Fruit fly (Drosophila melanogaster) whole organism, embryonic: ENCODE data around the gene CG15625.
A peak's percentile ranks its signal among the peaks of the same experiment; 100 is the strongest.

Experiments
- ATbp ChIP-seq: fragments of 200-800 bp; sonication (Bioruptor generic); optimal IDR thresholded peaks from 2 replicates; lab custom pipeline; 2017; ENCODE audit warnings: missing biosample characterization, mild to moderate bottlenecking, missing genetic modification characterization, missing genetic modification reagents
- Antp ChIP-seq: fragments of 200-800 bp; sonication (Bioruptor generic); optimal IDR thresholded peaks from 3 replicates; lab custom pipeline; 2016; ENCODE audit warnings: missing biosample characterization, missing genetic modification characterization
- Atf-2 ChIP-seq: fragments of 200-800 bp; sonication (Bioruptor generic); optimal IDR thresholded peaks from 2 replicates; lab custom pipeline; 2016; ENCODE audit warnings: missing biosample characterization, missing genetic modification characterization
- Atf3 ChIP-seq: fragments of 200-800 bp; sonication (Bioruptor generic); optimal IDR thresholded peaks from 3 replicates; lab custom pipeline; 2016; ENCODE audit warnings: missing biosample characterization, missing genetic modification characterization
- BEAF-32 ChIP-seq: fragments of 200-800 bp; sonication (Bioruptor generic); optimal IDR thresholded peaks from 3 replicates; lab custom pipeline; 2017; ENCODE audit warnings: missing biosample characterization, missing genetic modification characterization, mild to moderate bottlenecking, moderate library complexity, missing genetic modification reagents
- Bteb2 ChIP-seq: fragments of 200-800 bp; sonication (Bioruptor generic); optimal IDR thresholded peaks from 2 replicates; lab custom pipeline; 2016; ENCODE audit warnings: missing biosample characterization, missing genetic modification characterization
- C15 ChIP-seq: fragments of 200-800 bp; sonication (Bioruptor generic); IDR thresholded peaks from 3 replicates; pipeline ENCODE4 v1.3.6; 2022; ENCODE audit warnings: missing biosample characterization, missing genetic modification characterization
- CG10431 ChIP-seq: fragments of 200-800 bp; sonication (Bioruptor generic); optimal IDR thresholded peaks from 3 replicates; lab custom pipeline; 2018; ENCODE audit warnings: missing biosample characterization, mild to moderate bottlenecking, missing genetic modification characterization
- CG11504 ChIP-seq: fragments of 200-800 bp; sonication (Bioruptor generic); optimal IDR thresholded peaks from 3 replicates; lab custom pipeline; 2019; ENCODE audit warnings: missing biosample characterization, mild to moderate bottlenecking, missing genetic modification characterization, moderate library complexity
- CG12071 ChIP-seq: fragments of 200-800 bp; sonication (Bioruptor generic); optimal IDR thresholded peaks from 3 replicates; lab custom pipeline; 2018; ENCODE audit warnings: missing biosample characterization, mild to moderate bottlenecking, missing genetic modification characterization
- CG12769 ChIP-seq: fragments of 200-800 bp; sonication (Bioruptor generic); optimal IDR thresholded peaks from 2 replicates; lab custom pipeline; 2019; ENCODE audit warnings: missing biosample characterization, mild to moderate bottlenecking, missing genetic modification characterization, moderate library complexity
- CG12942 ChIP-seq: fragments of 200-800 bp; sonication (Bioruptor generic); optimal IDR thresholded peaks from 3 replicates; lab custom pipeline; 2016; ENCODE audit warnings: missing biosample characterization, missing genetic modification characterization
- CG13287 ChIP-seq: fragments of 200-800 bp; sonication (Bioruptor generic); IDR thresholded peaks from 2 replicates; pipeline ENCODE4 v1.3.6; 2022; ENCODE audit warnings: missing biosample characterization, missing genetic modification characterization; ENCODE audit not compliant: partially characterized antibody
- CG13775 ChIP-seq: fragments of 200-800 bp; sonication (Bioruptor generic); optimal IDR thresholded peaks from 3 replicates; lab custom pipeline; 2017; ENCODE audit warnings: missing biosample characterization, mild to moderate bottlenecking, missing genetic modification characterization
- CG15479 ChIP-seq: fragments of 200-800 bp; sonication (Bioruptor generic); optimal IDR thresholded peaks from 3 replicates; lab custom pipeline; 2019; ENCODE audit warnings: missing biosample characterization, mild to moderate bottlenecking, missing genetic modification characterization, moderate library complexity
- CG1603 ChIP-seq: fragments of 200-800 bp; sonication (Bioruptor generic); optimal IDR thresholded peaks from 2 replicates; lab custom pipeline; 2019; ENCODE audit warnings: missing biosample characterization, mild to moderate bottlenecking, missing genetic modification characterization, moderate library complexity
- CG17361 ChIP-seq: fragments of 200-800 bp; sonication (Bioruptor generic); IDR thresholded peaks from 3 replicates; pipeline ENCODE4 v1.3.6; 2022; ENCODE audit warnings: missing biosample characterization, missing genetic modification characterization
- CG17829 ChIP-seq: fragments of 200-800 bp; optimal IDR thresholded peaks from 2 replicates; lab custom pipeline; 2019; ENCODE audit warnings: missing biosample characterization, mild to moderate bottlenecking, missing genetic modification characterization, moderate library complexity
- CG2889 ChIP-seq: fragments of 200-800 bp; sonication (Bioruptor generic); IDR thresholded peaks from 3 replicates; pipeline ENCODE4 v1.3.6; 2022; ENCODE audit warnings: missing biosample characterization, missing genetic modification characterization
- CG4424 ChIP-seq: fragments of 200-800 bp; sonication (Bioruptor generic); optimal IDR thresholded peaks from 3 replicates; lab custom pipeline; 2016; ENCODE audit warnings: missing biosample characterization, missing genetic modification characterization
- CG4854 ChIP-seq: fragments of 200-800 bp; sonication (Bioruptor generic); optimal IDR thresholded peaks from 2 replicates; lab custom pipeline; 2016; ENCODE audit warnings: missing biosample characterization, missing genetic modification characterization, inconsistent platforms
- CG5953 ChIP-seq: fragments of 200-800 bp; sonication (Bioruptor generic); IDR thresholded peaks from 2 replicates; pipeline ENCODE4 v1.3.6; 2022; ENCODE audit warnings: missing biosample characterization, missing genetic modification characterization
- CG6272 ChIP-seq: fragments of 200-800 bp; sonication (Bioruptor generic); IDR thresholded peaks from 2 replicates; pipeline ENCODE4 v1.3.6; 2022; ENCODE audit warnings: missing biosample characterization, missing genetic modification characterization
- CG6683 ChIP-seq: fragments of 200-800 bp; sonication (Bioruptor generic); optimal IDR thresholded peaks from 2 replicates; lab custom pipeline; 2017; ENCODE audit warnings: missing biosample characterization, mild to moderate bottlenecking, missing genetic modification characterization, missing genetic modification reagents
- CG6854 ChIP-seq: fragments of 200-800 bp; sonication (Bioruptor generic); optimal IDR thresholded peaks from 3 replicates; lab custom pipeline; 2017; ENCODE audit warnings: missing biosample characterization, mild to moderate bottlenecking, missing genetic modification characterization
- CG7839 ChIP-seq: fragments of 200-800 bp; sonication (Bioruptor generic); optimal IDR thresholded peaks from 3 replicates; lab custom pipeline; 2018; ENCODE audit warnings: missing biosample characterization, mild to moderate bottlenecking, missing genetic modification characterization, moderate library complexity
- CG8290 ChIP-seq, 3 experiments: fragments of 200-800 bp; sonication (Bioruptor generic); optimal IDR thresholded peaks; 2 replicates each; lab custom pipeline; 2016 to 2019; ENCODE audit warnings: missing biosample characterization in 3 of 3, missing genetic modification characterization in 3 of 3, mild to moderate bottlenecking in 2 of 3, moderate library complexity in 1 of 3
- CG9797 ChIP-seq: fragments of 200-800 bp; sonication (Bioruptor generic); optimal IDR thresholded peaks from 3 replicates; lab custom pipeline; 2018; ENCODE audit warnings: missing biosample characterization, mild to moderate bottlenecking, missing genetic modification characterization
- CG9932 ChIP-seq: fragments of 200-800 bp; sonication (Bioruptor generic); IDR thresholded peaks from 2 replicates; pipeline ENCODE4 v1.3.6; 2022; ENCODE audit warnings: missing biosample characterization, missing genetic modification characterization
- Dll ChIP-seq: fragments of 200-800 bp; sonication (Bioruptor generic); IDR thresholded peaks from 4 replicates; pipeline ENCODE4 v1.3.6; 2022; ENCODE audit warnings: missing biosample characterization, missing genetic modification characterization; ENCODE audit not compliant: partially characterized antibody
- Hey ChIP-seq: fragments of 200-800 bp; sonication (Bioruptor generic); optimal IDR thresholded peaks from 3 replicates; lab custom pipeline; 2018; ENCODE audit warnings: missing biosample characterization, mild to moderate bottlenecking, missing genetic modification characterization
- Lim3 ChIP-seq: fragments of 200-800 bp; sonication (Bioruptor generic); IDR thresholded peaks from 2 replicates; pipeline ENCODE4 v1.3.6; 2022; ENCODE audit warnings: missing biosample characterization, missing genetic modification characterization
- Mrtf ChIP-seq: fragments of 200-800 bp; sonication (Bioruptor generic); IDR thresholded peaks from 3 replicates; pipeline ENCODE4 v1.3.6; 2022; ENCODE audit warnings: missing biosample characterization, missing genetic modification characterization
- Nf-YB ChIP-seq: fragments of 200-800 bp; sonication (Bioruptor generic); optimal IDR thresholded peaks from 3 replicates; lab custom pipeline; 2019; ENCODE audit warnings: missing biosample characterization, mild to moderate bottlenecking, missing genetic modification characterization, moderate library complexity
- Oli ChIP-seq: fragments of 200-800 bp; sonication (Bioruptor generic); optimal IDR thresholded peaks from 2 replicates; lab custom pipeline; 2018; ENCODE audit warnings: missing biosample characterization, mild to moderate bottlenecking, missing genetic modification characterization, moderate library complexity
- Poxn ChIP-seq: fragments of 200-800 bp; sonication (Bioruptor generic); IDR thresholded peaks from 2 replicates; pipeline ENCODE4 v1.3.6; 2022; ENCODE audit warnings: missing biosample characterization, missing genetic modification characterization
- Ptx1 ChIP-seq: fragments of 200-800 bp; sonication (Bioruptor generic); IDR thresholded peaks from 2 replicates; pipeline ENCODE4 v1.3.6; 2022; ENCODE audit warnings: missing biosample characterization, missing genetic modification characterization
- Sox102F ChIP-seq: fragments of 200-800 bp; sonication (Bioruptor generic); optimal IDR thresholded peaks from 2 replicates; lab custom pipeline; 2018; ENCODE audit warnings: missing biosample characterization, mild to moderate bottlenecking, missing genetic modification characterization, moderate library complexity
- btn ChIP-seq: fragments of 200-800 bp; sonication (Bioruptor generic); optimal IDR thresholded peaks from 2 replicates; lab custom pipeline; 2016; ENCODE audit warnings: missing biosample characterization, missing genetic modification characterization
- cas ChIP-seq: fragments of 200-800 bp; sonication (Bioruptor generic); IDR thresholded peaks from 2 replicates; pipeline ENCODE4 v1.3.6; 2022; ENCODE audit warnings: missing biosample characterization, missing genetic modification characterization
- crc ChIP-seq: fragments of 200-800 bp; sonication (Bioruptor generic); optimal IDR thresholded peaks from 2 replicates; lab custom pipeline; 2016; ENCODE audit warnings: missing biosample characterization, missing genetic modification characterization
- crol ChIP-seq: fragments of 200-800 bp; sonication (Bioruptor generic); IDR thresholded peaks from 2 replicates; pipeline ENCODE4 v1.3.6; 2022; ENCODE audit warnings: missing biosample characterization, missing genetic modification characterization
- lmd ChIP-seq: fragments of 200-800 bp; sonication (Bioruptor generic); IDR thresholded peaks from 2 replicates; pipeline ENCODE4 v1.3.6; 2022; ENCODE audit warnings: missing biosample characterization, missing genetic modification characterization
- nmo ChIP-seq: fragments of 200-800 bp; sonication (Bioruptor generic); optimal IDR thresholded peaks from 2 replicates; lab custom pipeline; 2018; ENCODE audit warnings: missing biosample characterization, mild to moderate bottlenecking, missing genetic modification characterization, moderate library complexity
- pb ChIP-seq: fragments of 200-800 bp; sonication (Bioruptor generic); optimal IDR thresholded peaks from 3 replicates; lab custom pipeline; 2016; ENCODE audit warnings: missing biosample characterization, missing genetic modification characterization
- sd ChIP-seq: fragments of 200-800 bp; sonication (Bioruptor generic); optimal IDR thresholded peaks from 3 replicates; lab custom pipeline; 2018; ENCODE audit warnings: missing biosample characterization, mild to moderate bottlenecking, missing genetic modification characterization, moderate library complexity
- slbo ChIP-seq: fragments of 200-800 bp; sonication (Bioruptor generic); IDR thresholded peaks from 2 replicates; pipeline ENCODE4 v1.3.6; 2022; ENCODE audit warnings: missing biosample characterization, missing genetic modification characterization
- slou ChIP-seq: fragments of 200-800 bp; sonication (Bioruptor generic); optimal IDR thresholded peaks from 3 replicates; lab custom pipeline; 2016; ENCODE audit warnings: missing biosample characterization, missing genetic modification characterization
- so ChIP-seq: fragments of 200-800 bp; sonication (Bioruptor generic); IDR thresholded peaks from 3 replicates; pipeline ENCODE4 v1.3.6; 2022; ENCODE audit warnings: missing biosample characterization, missing genetic modification characterization
- tin ChIP-seq: fragments of 200-800 bp; sonication (Bioruptor generic); optimal IDR thresholded peaks from 3 replicates; lab custom pipeline; 2016; ENCODE audit warnings: missing biosample characterization, missing genetic modification characterization
- wek ChIP-seq: fragments of 200-800 bp; sonication (Bioruptor generic); optimal IDR thresholded peaks from 3 replicates; lab custom pipeline; 2018; ENCODE audit warnings: missing biosample characterization, mild to moderate bottlenecking, missing genetic modification characterization, moderate library complexity

CG15625 gene

dm6 chr2L:4907986-4908385 lies 18.2 kb downstream of the CG15625 start (continued):
- TF ChIP-seq CG9932 = no peak
- peak; percentile 53 for TF ChIP-seq tin (GFP tag; lab: Kevin White, UChicago)
- TF ChIP-seq CG6272 = no peak
- peak; percentile 74 for TF ChIP-seq CG4424 (GFP tag; lab: Kevin White, UChicago)
- TF ChIP-seq Antp = no peak
- TF ChIP-seq CG15479 (GFP tag; lab: Kevin White, UChicago) = no peak
- no peak for TF ChIP-seq Poxn
- TF ChIP-seq CG9797 = no peak
- no peak for TF ChIP-seq CG13287 (GFP tag; lab: Robert Waterston, UW)
- TF ChIP-seq CG11504 (tag; lab: Kevin White, UChicago) = peak; percentile 89
- TF ChIP-seq CG4854 (GFP tag; lab: Kevin White, UChicago) = peak; percentile 40
- TF ChIP-seq btn = no peak
- no peak for TF ChIP-seq slou (GFP tag; lab: Kevin White, UChicago)
- no peak for TF ChIP-seq CG10431 (GFP tag; lab: Kevin White, UChicago)
- TF ChIP-seq crol = no peak
- peak; percentile 61 for TF ChIP-seq CG12071
- no peak for TF ChIP-seq Bteb2 (GFP tag; lab: Kevin White, UChicago)
- peak; percentile 5 for TF ChIP-seq CG6683 (GFP tag; lab: Kevin White, UChicago)
- peak; percentile 62 for TF ChIP-seq CG6854
- peak; percentile 51; the same call in 1 of the 2 replicates for TF ChIP-seq Lim3 (GFP tag; lab: Robert Waterston, UW)
- peak; percentile 54 for TF ChIP-seq CG12942 (GFP tag; lab: Kevin White, UChicago)
- TF ChIP-seq C15 (GFP tag; lab: Robert Waterston, UW) = 0 out of 3 replicates have a peak, but pooled peaks have one; percentile 31
- peak; percentile 47; the same call in 1 of the 3 replicates for TF ChIP-seq CG2889 (GFP tag; lab: Robert Waterston, UW)
- peak; percentile 93 for TF ChIP-seq Sox102F (GFP tag; lab: Kevin White, UChicago)
- peak; percentile 43 for TF ChIP-seq wek (GFP tag; lab: Kevin White, UChicago)
- TF ChIP-seq Dll = no peak
- TF ChIP-seq sd (tag; lab: Kevin White, UChicago) = peak; percentile 25
- no peak for TF ChIP-seq Atf3 (GFP tag; lab: Kevin White, UChicago)
- peak; percentile 80 for TF ChIP-seq CG5953 (GFP tag; lab: Robert Waterston, UW)
- peak; percentile 49; the same call in 1 of the 2 replicates for TF ChIP-seq slbo
- peak; percentile 80 for TF ChIP-seq CG17361
- TF ChIP-seq Mrtf (GFP tag; lab: Robert Waterston, UW) = no peak
- no peak for TF ChIP-seq Hey (tag; lab: Kevin White, UChicago)
- TF ChIP-seq CG8290 (GFP tag; optimal IDR thresholded peaks at IDR 0.05; lab: Kevin White, UChicago) = peak; percentile 11
- no peak for TF ChIP-seq CG8290 (tag; optimal IDR thresholded peaks at IDR 0.05; lab: Kevin White, UChicago)
- peak; percentile 51 for TF ChIP-seq Nf-YB
- no peak for TF ChIP-seq BEAF-32 (GFP tag; lab: Kevin White, UChicago)
- peak; percentile 36 for TF ChIP-seq CG12769 (tag; lab: Kevin White, UChicago)
- TF ChIP-seq Ptx1 (GFP tag; lab: Robert Waterston, UW) = peak; percentile 76
- TF ChIP-seq CG17829 (tag; lab: Kevin White, UChicago) = peak; percentile 72
- TF ChIP-seq ATbp (GFP tag; lab: Kevin White, UChicago) = peak; percentile 81
- peak; percentile 67 for TF ChIP-seq nmo (GFP tag; lab: Kevin White, UChicago)
- no peak for TF ChIP-seq Atf-2 (GFP tag; lab: Kevin White, UChicago)
- peak; percentile 70 for TF ChIP-seq CG7839
- peak; percentile 86 for TF ChIP-seq Oli
- TF ChIP-seq lmd = peak; percentile 60
- TF ChIP-seq so = peak; percentile 74; the same call in 2 of the 3 replicates
- no peak for TF ChIP-seq pb (GFP tag; lab: Kevin White, UChicago)
- peak; percentile 21 for TF ChIP-seq CG1603 (tag; lab: Kevin White, UChicago)
- TF ChIP-seq crc (GFP tag; lab: Kevin White, UChicago) = no peak
- TF ChIP-seq CG13775 = no peak
- no peak for TF ChIP-seq cas
